Fruit fly (Drosophila melanogaster) whole organism, pupa: ENCODE measurements around the gene cdm.

Experiments used
- EcR ChIP-seq: fragments of 200-800 bp; sonication (Bioruptor generic); optimal IDR thresholded peaks from 3 replicates; lab custom pipeline; 2019; ENCODE audit warnings: missing biosample characterization, missing genetic modification characterization, mild to moderate bottlenecking, moderate library complexity, missing genetic modification reagents
- rn ChIP-seq: fragments of 200-800 bp; sonication (Bioruptor generic); IDR thresholded peaks from 2 replicates; pipeline ENCODE4 v1.3.6; 2022; ENCODE audit warnings: missing biosample characterization, missing genetic modification characterization

dm6 chr3R:18160165-18160814, 23.0 kb downstream of the cdm start:
- TF ChIP-seq EcR (no peak), rn (GFP tag; lab: Robert Waterston, UW) (no peak)
